Fruit fly (Drosophila melanogaster): ENCODE data around the gene CG31373.

The CG31373 gene

DNA sequence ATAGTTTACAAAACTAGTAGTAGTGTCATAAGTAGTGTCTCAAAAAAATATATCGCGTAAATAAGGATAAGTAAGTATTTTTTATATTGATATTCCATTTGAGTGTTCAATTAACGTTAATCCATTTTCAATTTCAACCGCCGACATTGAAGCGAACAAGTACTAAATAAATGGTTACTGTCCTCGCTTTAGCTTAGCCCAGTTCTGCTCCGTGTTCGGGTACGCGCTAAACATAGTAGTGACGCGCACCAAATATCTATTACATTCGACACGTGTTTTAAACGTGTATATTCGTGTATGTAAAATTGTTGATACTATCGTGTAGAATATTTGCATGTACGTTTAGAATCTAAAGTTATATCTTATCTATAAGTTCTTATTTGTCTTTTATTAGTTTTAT is 34.1 kb downstream of the CG31373 start (continued):
- TF ChIP-seq CG2889 (GFP tag; IDR thresholded peaks at IDR 0.05) = no peak
- TF ChIP-seq CG16813 (GFP tag; IDR thresholded peaks at IDR 0.05; ENCODE audit: partially characterized antibody) = peak; percentile 81
- peak; percentile 82 for TF ChIP-seq bbx (GFP tag; IDR thresholded peaks at IDR 0.05; ENCODE audit: partially characterized antibody)
- peak; percentile 35 for TF ChIP-seq CG2678 (tag; optimal IDR thresholded peaks at IDR 0.05)
- TF ChIP-seq Nf-YC (tag; optimal IDR thresholded peaks at IDR 0.05) = peak; percentile 43
- peak; percentile 35 for TF ChIP-seq grau (tag; optimal IDR thresholded peaks at IDR 0.05)
- peak; percentile 20 for TF ChIP-seq Dip3 (GFP tag; optimal IDR thresholded peaks at IDR 0.05)
- peak; percentile 52; the same call in 1 of the 3 replicates for TF ChIP-seq HLH4C (GFP tag; IDR thresholded peaks at IDR 0.05; ENCODE audit: partially characterized antibody)
- peak; percentile 65 for TF ChIP-seq CG2712 (tag; optimal IDR thresholded peaks at IDR 0.05)
- peak; percentile 47 for TF ChIP-seq lbe (GFP tag; optimal IDR thresholded peaks at IDR 0.05)
- TF ChIP-seq Pdp1 (GFP tag; optimal IDR thresholded peaks at IDR 0.05) = peak in 1 of 2 experiments; percentile 18
- TF ChIP-seq CG15011 (GFP tag; optimal IDR thresholded peaks at IDR 0.05) = no peak
- no peak for TF ChIP-seq Sox102F (GFP tag; optimal IDR thresholded peaks at IDR 0.05)
- peak; percentile 61 for TF ChIP-seq vnd (GFP tag; IDR thresholded peaks at IDR 0.05; ENCODE audit: partially characterized antibody)
- TF ChIP-seq CG7839 (tag; optimal IDR thresholded peaks at IDR 0.05) = peak; percentile 30
- TF ChIP-seq Poxn (GFP tag; IDR thresholded peaks at IDR 0.05) = no peak
- TF ChIP-seq MBD-R2 (GFP tag; IDR thresholded peaks at IDR 0.05) = no peak
- no peak for TF ChIP-seq Taf1 (GFP tag; IDR thresholded peaks at IDR 0.05)
- no peak for TF ChIP-seq dmrt99B (tag; optimal IDR thresholded peaks at IDR 0.05)
- no peak for TF ChIP-seq CG30431 (GFP tag; optimal IDR thresholded peaks at IDR 0.05)
- no peak for TF ChIP-seq Atf3 (GFP tag; optimal IDR thresholded peaks at IDR 0.05)
- TF ChIP-seq unc-4 (GFP tag; IDR thresholded peaks at IDR 0.05; ENCODE audit: partially characterized antibody) = peak; percentile 83
- no peak for TF ChIP-seq prd (optimal IDR thresholded peaks at IDR 0.05)
- TF ChIP-seq prd (GFP tag; IDR thresholded peaks at IDR 0.05) = no peak
- TF ChIP-seq CG9817 (tag; optimal IDR thresholded peaks at IDR 0.05) = peak; percentile 22
- no peak for TF ChIP-seq hth (optimal IDR thresholded peaks at IDR 0.05)
- no peak for TF ChIP-seq CG10462 (GFP tag; optimal IDR thresholded peaks at IDR 0.05)
- no peak for TF ChIP-seq CG3065 (GFP tag; optimal IDR thresholded peaks at IDR 0.05)
- no peak for TF ChIP-seq onecut (GFP tag; IDR thresholded peaks at IDR 0.05)
- TF ChIP-seq CG2129 (GFP tag; IDR thresholded peaks at IDR 0.05; ENCODE audit: partially characterized antibody) = peak; percentile 46; the same call in 1 of the 2 replicates
- TF ChIP-seq eyg (GFP tag; optimal IDR thresholded peaks at IDR 0.05) = no peak
- TF ChIP-seq kay (GFP tag; optimal IDR thresholded peaks at IDR 0.05) = no peak
- no peak for TF ChIP-seq CG17385 (GFP tag; optimal IDR thresholded peaks at IDR 0.05)
- TF ChIP-seq croc (GFP tag; conservative IDR thresholded peaks at IDR 0.05) = no peak
- TF ChIP-seq CG11093 (GFP tag; IDR thresholded peaks at IDR 0.05) = no peak
- no peak for TF ChIP-seq al (GFP tag; IDR thresholded peaks at IDR 0.05)
- no peak for TF ChIP-seq fd3F (GFP tag; optimal IDR thresholded peaks at IDR 0.05)
- TF ChIP-seq CG9932 (GFP tag; IDR thresholded peaks at IDR 0.05) = peak; percentile 40; the same call in 1 of the 2 replicates
- TF ChIP-seq CG12299 (tag; optimal IDR thresholded peaks at IDR 0.05) = no peak
- TF ChIP-seq nom (GFP tag; optimal IDR thresholded peaks at IDR 0.05) = no peak
- TF ChIP-seq CG15269 (tag; optimal IDR thresholded peaks at IDR 0.05) = no peak
- peak; percentile 72 for TF ChIP-seq CG10267 (tag; optimal IDR thresholded peaks at IDR 0.05)
- peak; percentile 48 for TF ChIP-seq CG3163 (GFP tag; optimal IDR thresholded peaks at IDR 0.05)
- TF ChIP-seq corto (GFP tag; optimal IDR thresholded peaks at IDR 0.05) = no peak
- peak; percentile 24 for TF ChIP-seq dm (GFP tag; optimal IDR thresholded peaks at IDR 0.05)
- TF ChIP-seq CG12659 (GFP tag; optimal IDR thresholded peaks at IDR 0.05) = peak; percentile 23
- no peak for TF ChIP-seq CG32767 (GFP tag; IDR thresholded peaks at IDR 0.05)
- TF ChIP-seq nerfin-2 (GFP tag; IDR thresholded peaks at IDR 0.05; ENCODE audit: partially characterized antibody) = peak; percentile 49
- no peak for TF ChIP-seq Ptx1 (GFP tag; IDR thresholded peaks at IDR 0.05)
- TF ChIP-seq Dbx (GFP tag; IDR thresholded peaks at IDR 0.05) = peak; percentile 82
- TF ChIP-seq Sox100B (GFP tag; optimal IDR thresholded peaks at IDR 0.05) = no peak

All from whole organism, embryonic.